Fruit fly (Drosophila melanogaster) whole organism, embryonic: ENCODE results near the gene CG4914.

Experiments
- Atf-2 ChIP-seq: fragments of 200-800 bp; sonication (Bioruptor generic); optimal IDR thresholded peaks from 2 replicates; lab custom pipeline; 2016; ENCODE audit warnings: missing biosample characterization, missing genetic modification characterization
- BEAF-32 ChIP-seq: fragments of 200-800 bp; sonication (Bioruptor generic); optimal IDR thresholded peaks from 3 replicates; lab custom pipeline; 2017; ENCODE audit warnings: missing biosample characterization, missing genetic modification characterization, mild to moderate bottlenecking, moderate library complexity, missing genetic modification reagents
- Bgb ChIP-seq: fragments of 200-800 bp; sonication (Bioruptor generic); IDR thresholded peaks from 2 replicates; pipeline ENCODE4 v1.3.6; 2022; ENCODE audit warnings: missing biosample characterization, missing genetic modification characterization; ENCODE audit not compliant: partially characterized antibody
- C15 ChIP-seq: fragments of 200-800 bp; sonication (Bioruptor generic); IDR thresholded peaks from 3 replicates; pipeline ENCODE4 v1.3.6; 2022; ENCODE audit warnings: missing biosample characterization, missing genetic modification characterization
- CG10321 ChIP-seq: fragments of 200-800 bp; sonication (Bioruptor generic); IDR thresholded peaks from 2 replicates; pipeline ENCODE4 v1.3.6; 2022; ENCODE audit warnings: missing biosample characterization, missing genetic modification characterization
- CG10959 ChIP-seq: fragments of 200-800 bp; sonication (Bioruptor generic); IDR thresholded peaks from 2 replicates; pipeline ENCODE4 v1.3.6; 2022; ENCODE audit warnings: missing biosample characterization, missing genetic modification characterization
- CG11398 ChIP-seq: fragments of 200-800 bp; sonication (Bioruptor generic); optimal IDR thresholded peaks from 2 replicates; lab custom pipeline; 2016; ENCODE audit warnings: missing biosample characterization, missing genetic modification characterization
- CG11695 ChIP-seq: fragments of 200-800 bp; sonication (Bioruptor generic); IDR thresholded peaks from 3 replicates; pipeline ENCODE4 v1.3.6; 2022; ENCODE audit warnings: missing biosample characterization, missing genetic modification characterization
- CG12299 ChIP-seq: fragments of 200-800 bp; sonication (Bioruptor generic); optimal IDR thresholded peaks from 2 replicates; lab custom pipeline; 2018; ENCODE audit warnings: missing biosample characterization, mild to moderate bottlenecking, missing genetic modification characterization
- CG14860 ChIP-seq: fragments of 200-800 bp; sonication (Bioruptor generic); IDR thresholded peaks from 3 replicates; pipeline ENCODE4 v1.3.6; 2022; ENCODE audit warnings: missing biosample characterization, missing genetic modification characterization; ENCODE audit not compliant: partially characterized antibody
- CG15696 ChIP-seq: fragments of 200-800 bp; sonication (Bioruptor generic); optimal IDR thresholded peaks from 2 replicates; lab custom pipeline; 2019; ENCODE audit warnings: missing biosample characterization, mild to moderate bottlenecking, missing genetic modification characterization, moderate library complexity
- CG1647 ChIP-seq: fragments of 200-800 bp; sonication (Bioruptor generic); optimal IDR thresholded peaks from 3 replicates; lab custom pipeline; 2016; ENCODE audit warnings: missing biosample characterization, missing genetic modification characterization
- CG18764 ChIP-seq: fragments of 200-800 bp; sonication (Bioruptor generic); optimal IDR thresholded peaks from 3 replicates; lab custom pipeline; 2016; ENCODE audit warnings: missing biosample characterization, missing genetic modification characterization
- CG2875 ChIP-seq: fragments of 200-800 bp; sonication (Bioruptor generic); optimal IDR thresholded peaks from 2 replicates; lab custom pipeline; 2017; ENCODE audit warnings: missing biosample characterization, mild to moderate bottlenecking, missing genetic modification characterization, missing genetic modification reagents
- CG7556 ChIP-seq: fragments of 200-800 bp; sonication (Bioruptor generic); optimal IDR thresholded peaks from 2 replicates; lab custom pipeline; 2017; ENCODE audit warnings: missing biosample characterization, mild to moderate bottlenecking, missing genetic modification characterization
- CG8089 ChIP-seq: fragments of 200-800 bp; sonication (Bioruptor generic); optimal IDR thresholded peaks from 3 replicates; lab custom pipeline; 2016; ENCODE audit warnings: missing biosample characterization, missing genetic modification characterization
- CG8290 ChIP-seq, 3 experiments: fragments of 200-800 bp; sonication (Bioruptor generic); optimal IDR thresholded peaks; 2 replicates each; lab custom pipeline; 2016 to 2019; ENCODE audit warnings: missing biosample characterization in 3 of 3, missing genetic modification characterization in 3 of 3, mild to moderate bottlenecking in 2 of 3, moderate library complexity in 1 of 3
- CG9437 ChIP-seq: fragments of 200-800 bp; sonication (Bioruptor generic); optimal IDR thresholded peaks from 2 replicates; lab custom pipeline; 2018; ENCODE audit warnings: missing biosample characterization, mild to moderate bottlenecking, missing genetic modification characterization
- Dad ChIP-seq: fragments of 200-800 bp; sonication (Bioruptor generic); optimal IDR thresholded peaks from 3 replicates; lab custom pipeline; 2016; ENCODE audit warnings: missing biosample characterization, missing genetic modification characterization
- HLH3B ChIP-seq: fragments of 200-800 bp; sonication (Bioruptor generic); IDR thresholded peaks from 2 replicates; pipeline ENCODE4 v1.3.6; 2022; ENCODE audit warnings: missing biosample characterization, missing genetic modification characterization
- MBD-R2 ChIP-seq: fragments of 200-800 bp; sonication (Bioruptor generic); IDR thresholded peaks from 2 replicates; pipeline ENCODE4 v1.3.6; 2022; ENCODE audit warnings: missing biosample characterization, missing genetic modification characterization
- Mes4 ChIP-seq: fragments of 200-800 bp; sonication (Bioruptor generic); optimal IDR thresholded peaks from 2 replicates; lab custom pipeline; 2016; ENCODE audit warnings: missing biosample characterization, missing genetic modification characterization
- Sry-δ ChIP-seq: fragments of 200-800 bp; sonication (Bioruptor generic); optimal IDR thresholded peaks from 2 replicates; lab custom pipeline; 2016; ENCODE audit warnings: missing biosample characterization, missing genetic modification characterization
- TFAM ChIP-seq: fragments of 200-800 bp; sonication (Bioruptor generic); optimal IDR thresholded peaks from 2 replicates; lab custom pipeline; 2017; ENCODE audit warnings: missing biosample characterization, missing genetic modification characterization, inconsistent platforms
- abd-A ChIP-seq: fragments of 200-800 bp; sonication (Bioruptor generic); optimal IDR thresholded peaks from 3 replicates; lab custom pipeline; 2019; ENCODE audit warnings: missing biosample characterization, mild to moderate bottlenecking, missing genetic modification characterization, moderate library complexity
- ac ChIP-seq: fragments of 200-800 bp; sonication (Bioruptor generic); optimal IDR thresholded peaks from 3 replicates; lab custom pipeline; 2017; ENCODE audit warnings: missing biosample characterization, mild to moderate bottlenecking, missing genetic modification characterization
- bowl ChIP-seq: fragments of 200-800 bp; sonication (Bioruptor generic); IDR thresholded peaks from 2 replicates; pipeline ENCODE4 v1.3.6; 2022; ENCODE audit warnings: missing biosample characterization, missing genetic modification characterization
- croc ChIP-seq: fragments of 200-800 bp; sonication (Bioruptor generic); conservative IDR thresholded peaks from 3 replicates; pipeline ENCODE4 v1.3.6; 2022; ENCODE audit warnings: missing biosample characterization, missing genetic modification characterization
- crp ChIP-seq, 2 experiments: fragments of 200-800 bp; sonication (Bioruptor generic); optimal IDR thresholded peaks; 2 replicates in 1 of 2; 3 replicates in 1 of 2; lab custom pipeline; 2017; ENCODE audit warnings: missing biosample characterization in 2 of 2, missing genetic modification characterization in 2 of 2, mild to moderate bottlenecking in 1 of 2, moderate library complexity in 1 of 2
- dmrt11E ChIP-seq: fragments of 200-800 bp; sonication (Bioruptor generic); optimal IDR thresholded peaks from 3 replicates; lab custom pipeline; 2018; ENCODE audit warnings: missing biosample characterization, mild to moderate bottlenecking, missing genetic modification characterization, moderate library complexity
- esg ChIP-seq: fragments of 200-800 bp; sonication (Bioruptor generic); conservative IDR thresholded peaks from 2 replicates; pipeline ENCODE4 v1.3.6; 2022; ENCODE audit warnings: missing biosample characterization, missing genetic modification characterization
- fru ChIP-seq: fragments of >200 bp; optimal IDR thresholded peaks from 2 replicates; lab custom pipeline; 2017
- gce ChIP-seq: fragments of 200-800 bp; sonication (Bioruptor generic); IDR thresholded peaks from 3 replicates; pipeline ENCODE4 v1.3.6; 2022; ENCODE audit warnings: missing biosample characterization, missing genetic modification characterization
- gcm ChIP-seq: fragments of 200-800 bp; sonication (Bioruptor generic); optimal IDR thresholded peaks from 2 replicates; lab custom pipeline; 2019; ENCODE audit warnings: missing biosample characterization, mild to moderate bottlenecking, missing genetic modification characterization, moderate library complexity
- gfzf ChIP-seq: fragments of 200-800 bp; sonication (Bioruptor generic); optimal IDR thresholded peaks from 2 replicates; lab custom pipeline; 2016; ENCODE audit warnings: missing biosample characterization, mild to moderate bottlenecking, missing genetic modification characterization, moderate library complexity
- gsb ChIP-seq: fragments of 200-800 bp; sonication (Bioruptor generic); IDR thresholded peaks from 2 replicates; pipeline ENCODE4 v1.3.6; 2022; ENCODE audit warnings: missing biosample characterization, missing genetic modification characterization
- kay ChIP-seq: fragments of 200-800 bp; sonication (Bioruptor generic); optimal IDR thresholded peaks from 2 replicates; lab custom pipeline; 2016; ENCODE audit warnings: missing biosample characterization, missing genetic modification characterization
- kni ChIP-seq: fragments of 200-800 bp; sonication (Bioruptor generic); optimal IDR thresholded peaks from 3 replicates; lab custom pipeline; 2017; ENCODE audit warnings: mild to moderate bottlenecking, missing biosample characterization, missing genetic modification reagents, missing genetic modification characterization
- lab ChIP-seq: fragments of 200-800 bp; sonication (Bioruptor generic); optimal IDR thresholded peaks from 3 replicates; lab custom pipeline; 2017; ENCODE audit warnings: missing biosample characterization, missing genetic modification characterization, mild to moderate bottlenecking, moderate library complexity, missing genetic modification reagents
- lbe ChIP-seq: fragments of 200-800 bp; sonication (Bioruptor generic); optimal IDR thresholded peaks from 2 replicates; lab custom pipeline; 2016; ENCODE audit warnings: missing biosample characterization, mild to moderate bottlenecking, missing genetic modification characterization
- pan ChIP-seq, 4 experiments: fragments of >200 bp in 3 of 4; fragments of 200-800 bp in 1 of 4; sonication (Bioruptor generic) in 1 of 4; optimal IDR thresholded peaks in 3 of 4; IDR thresholded peaks in 1 of 4; 2 replicates each; pipeline versions ENCODE4 v1.3.6 to Lab custom; 2017 to 2022; ENCODE audit warnings: missing biosample characterization in 2 of 4, missing genetic modification characterization in 2 of 4, mixed read lengths in 1 of 4
- sd ChIP-seq: fragments of 200-800 bp; sonication (Bioruptor generic); optimal IDR thresholded peaks from 3 replicates; lab custom pipeline; 2018; ENCODE audit warnings: missing biosample characterization, mild to moderate bottlenecking, missing genetic modification characterization, moderate library complexity
- sob ChIP-seq: fragments of 200-800 bp; sonication (Bioruptor generic); IDR thresholded peaks from 2 replicates; pipeline ENCODE4 v1.3.6; 2022; ENCODE audit warnings: missing biosample characterization, missing genetic modification characterization
- sqz ChIP-seq: fragments of 200-800 bp; sonication (Bioruptor generic); optimal IDR thresholded peaks from 3 replicates; lab custom pipeline; 2018; ENCODE audit warnings: missing biosample characterization, mild to moderate bottlenecking, missing genetic modification characterization
- stwl ChIP-seq: fragments of 200-800 bp; sonication (Bioruptor generic); optimal IDR thresholded peaks from 3 replicates; lab custom pipeline; 2018; ENCODE audit warnings: missing biosample characterization, mild to moderate bottlenecking, missing genetic modification characterization, moderate library complexity
- toy ChIP-seq: fragments of 200-800 bp; sonication (Bioruptor generic); IDR thresholded peaks from 2 replicates; pipeline ENCODE4 v1.3.6; 2022; ENCODE audit warnings: missing biosample characterization, missing genetic modification characterization
- vfl ChIP-seq: fragments of 200-800 bp; sonication (Bioruptor generic); optimal IDR thresholded peaks from 2 replicates; lab custom pipeline; 2016; ENCODE audit warnings: missing biosample characterization, missing genetic modification characterization
- vnd ChIP-seq: fragments of 200-800 bp; sonication (Bioruptor generic); IDR thresholded peaks from 3 replicates; pipeline ENCODE4 v1.3.6; 2022; ENCODE audit warnings: missing biosample characterization, missing genetic modification characterization; ENCODE audit not compliant: partially characterized antibody

CG4914 gene

dm6 chr3L:14634773-14635563, 43.0 kb downstream of the CG4914 start (continued):
- TF ChIP-seq Sry-δ, result no peak
- TF ChIP-seq gce (GFP tag; lab: Robert Waterston, UW), result no peak
- TF ChIP-seq CG15696 (tag; lab: Kevin White, UChicago), result peak; percentile 94
- TF ChIP-seq toy (GFP tag; lab: Robert Waterston, UW), result 0 out of 2 replicates have a peak, but pooled peaks have one; percentile 34
- peak; percentile 43 for TF ChIP-seq abd-A (tag; lab: Kevin White, UChicago)
- TF ChIP-seq gcm (GFP tag; lab: Kevin White, UChicago), result peak; percentile 76
- peak; percentile 80 for TF ChIP-seq CG7556 (GFP tag; lab: Kevin White, UChicago)
- TF ChIP-seq kni (GFP tag; lab: Kevin White, UChicago), result peak; percentile 95
- no peak for TF ChIP-seq Mes4 (GFP tag; lab: Kevin White, UChicago)
- peak; percentile 47; the same call in 1 of the 2 replicates for TF ChIP-seq CG10321 (GFP tag; lab: Robert Waterston, UW)
- TF ChIP-seq vfl (GFP tag; lab: Kevin White, UChicago), result no peak
- 0 out of 3 replicates have a peak, but pooled peaks have one; percentile 41 for TF ChIP-seq CG11695
- TF ChIP-seq MBD-R2 (GFP tag; lab: Robert Waterston, UW), result no peak
- TF ChIP-seq vnd, result no peak
- TF ChIP-seq CG2875 (GFP tag; lab: Kevin White, UChicago), result peak; percentile 64
- peak; percentile 20; the same call in 1 of the 2 replicates for TF ChIP-seq HLH3B (GFP tag; lab: Robert Waterston, UW)
- no peak for TF ChIP-seq TFAM (GFP tag; lab: Kevin White, UChicago)
- TF ChIP-seq fru (lab: Kevin White, UChicago), result no peak
- TF ChIP-seq CG11398 (GFP tag; lab: Kevin White, UChicago), result no peak
- peak; percentile 83 for TF ChIP-seq sd (tag; lab: Kevin White, UChicago)
- peak; percentile 6 for TF ChIP-seq CG12299 (tag; lab: Kevin White, UChicago)
- no peak for TF ChIP-seq gsb (GFP tag; lab: Robert Waterston, UW)
- TF ChIP-seq crp (GFP tag; optimal IDR thresholded peaks at IDR 0.05; lab: Kevin White, UChicago), result no peak
- TF ChIP-seq CG1647 (GFP tag; lab: Kevin White, UChicago), result no peak
- no peak for TF ChIP-seq pan (optimal IDR thresholded peaks at IDR 0.05; lab: Kevin White, UChicago)
- peak in 1 of 2 experiments; percentile 51 for TF ChIP-seq pan (GFP tag; optimal IDR thresholded peaks at IDR 0.05 in 1 of 2, IDR thresholded peaks at IDR 0.05 in 1 of 2)
- TF ChIP-seq Atf-2 (GFP tag; lab: Kevin White, UChicago), result no peak
- no peak for TF ChIP-seq bowl (GFP tag; lab: Robert Waterston, UW)
- peak; percentile 42 for TF ChIP-seq CG18764 (GFP tag; lab: Kevin White, UChicago)
- TF ChIP-seq esg (GFP tag; lab: Robert Waterston, UW), result peak; percentile 36
- no peak for TF ChIP-seq CG14860 (GFP tag; lab: Robert Waterston, UW)
- TF ChIP-seq Dad, result no peak
- peak; percentile 98 for TF ChIP-seq dmrt11E (tag; lab: Kevin White, UChicago)
- TF ChIP-seq ac (GFP tag; lab: Kevin White, UChicago), result peak; percentile 64
- no peak for TF ChIP-seq CG8089
- peak; percentile 66 for TF ChIP-seq CG9437 (GFP tag; lab: Kevin White, UChicago)
- peak; percentile 50 for TF ChIP-seq lab (GFP tag; lab: Kevin White, UChicago)
- TF ChIP-seq lbe (GFP tag; lab: Kevin White, UChicago), result peak; percentile 75
- TF ChIP-seq C15 (GFP tag; lab: Robert Waterston, UW), result no peak
- no peak for TF ChIP-seq stwl
- TF ChIP-seq Bgb (GFP tag; lab: Robert Waterston, UW), result no peak
- no peak for TF ChIP-seq BEAF-32 (GFP tag; lab: Kevin White, UChicago)
- TF ChIP-seq CG8290 (GFP tag; optimal IDR thresholded peaks at IDR 0.05; lab: Kevin White, UChicago), result peak; percentile 23
- no peak for TF ChIP-seq CG8290 (tag; optimal IDR thresholded peaks at IDR 0.05; lab: Kevin White, UChicago)
- TF ChIP-seq kay, result peak; percentile 70
- peak; percentile 65 for TF ChIP-seq croc (GFP tag; lab: Robert Waterston, UW)
- no peak for TF ChIP-seq gfzf
- no peak for TF ChIP-seq sob (GFP tag; lab: Robert Waterston, UW)
- peak; percentile 47; the same call in 1 of the 2 replicates for TF ChIP-seq CG10959
- TF ChIP-seq sqz (GFP tag; lab: Kevin White, UChicago), result peak; percentile 21
